Worm (Caenorhabditis elegans) whole organism, late embryonic: ENCODE data around the gene nhr-45.

Experiments used
- ceh-19 ChIP-seq: fragments of 200-800 bp; sonication (Bioruptor generic); optimal IDR thresholded peaks from 2 replicates; lab custom pipeline; 2018; ENCODE audit warnings: mild to moderate bottlenecking, missing genetic modification characterization, missing compliant biosample characterization
- elt-2 ChIP-seq: sonication (generic microtip); optimal IDR thresholded peaks from 2 replicates; lab custom pipeline; 2016; ENCODE audit warnings: missing genetic modification reagents, missing genetic modification characterization, missing compliant biosample characterization
- mec-3 ChIP-seq: sonication (generic microtip); optimal IDR thresholded peaks from 2 replicates; lab custom pipeline; 2016; ENCODE audit warnings: borderline replicate concordance, missing genetic modification characterization, missing compliant biosample characterization
- pha-2 ChIP-seq: sonication (generic microtip); optimal IDR thresholded peaks from 2 replicates; lab custom pipeline; 2017; ENCODE audit warnings: mild to moderate bottlenecking, missing genetic modification characterization, missing compliant biosample characterization

DNA sequence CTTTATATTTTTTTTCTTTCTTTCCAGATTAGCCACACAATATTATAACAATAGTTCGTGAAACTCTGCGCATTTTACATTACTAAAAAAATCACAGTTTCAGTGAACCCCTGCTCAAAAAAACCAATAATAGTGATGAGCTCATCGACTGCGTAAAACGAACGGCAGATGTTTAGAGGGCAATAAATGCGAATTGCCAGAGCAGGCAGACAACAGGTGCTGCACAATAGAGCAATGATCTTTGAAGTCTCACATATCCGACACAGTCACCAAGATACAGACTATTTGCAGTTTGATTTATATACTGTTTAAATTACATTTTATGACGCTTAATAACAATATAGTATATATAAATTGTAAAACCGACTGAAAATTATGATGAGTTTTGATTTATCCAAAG, 50.5 kb downstream of the nhr-45 start:
- no peak for TF ChIP-seq elt-2 (tag; lab: Kevin White, UChicago)
- TF ChIP-seq mec-3: no peak
- TF ChIP-seq pha-2 (tag; lab: Kevin White, UChicago): no peak
- no peak for TF ChIP-seq ceh-19 (GFP tag; lab: Kevin White, UChicago)
